Worm (Caenorhabditis elegans) whole organism, L4 larva: Measurements from ENCODE around the gene spsb-2.

ENCODE experiments used
- D1046.2 ChIP-seq: fragments of 200-800 bp; sonication (Bioruptor generic); IDR thresholded peaks from 2 replicates; pipeline ENCODE4 v1.3.6; 2022; ENCODE audit warnings: missing genetic modification characterization, missing compliant biosample characterization
- F26F4.8 ChIP-seq: fragments of 200-800 bp; sonication (Bioruptor generic); conservative IDR thresholded peaks from 2 replicates; pipeline ENCODE4 v1.3.6; 2022; ENCODE audit warnings: missing genetic modification characterization, missing compliant biosample characterization
- T26A8.4 ChIP-seq: fragments of 200-800 bp; sonication (Bioruptor generic); IDR thresholded peaks from 2 replicates; pipeline ENCODE4 v1.3.6; 2022; ENCODE audit warnings: missing genetic modification characterization, missing compliant biosample characterization
- Y48G9A.11 ChIP-seq: fragments of 200-800 bp; sonication (Bioruptor generic); IDR thresholded peaks from 2 replicates; pipeline ENCODE4 v1.3.6; 2022; ENCODE audit warnings: missing genetic modification reagents, missing genetic modification characterization, missing compliant biosample characterization
- ZK337.2 ChIP-seq: fragments of 200-800 bp; sonication (Bioruptor generic); IDR thresholded peaks from 2 replicates; pipeline ENCODE4 v1.3.6; 2022; ENCODE audit warnings: missing genetic modification reagents, missing genetic modification characterization, missing compliant biosample characterization
- aha-1 ChIP-seq: fragments of 150-350 bp; peaks from one replicate; lab custom pipeline; 2014; ENCODE audit warnings: missing biosample characterization, missing genetic modification characterization
- ama-1 ChIP-seq: fragments of 150-350 bp; optimal IDR thresholded peaks from 2 replicates; lab custom pipeline; 2014; ENCODE audit warnings: inconsistent platforms, mixed read lengths
- ceh-32 ChIP-seq: sonication (generic microtip); optimal IDR thresholded peaks from 2 replicates; lab custom pipeline; 2016; ENCODE audit warnings: mild to moderate bottlenecking, missing genetic modification characterization, missing compliant biosample characterization; ENCODE audit not compliant: poor library complexity
- ceh-44 ChIP-seq: fragments of 200-800 bp; sonication (Bioruptor generic); IDR thresholded peaks from 2 replicates; pipeline ENCODE4 v1.3.6; 2022; ENCODE audit warnings: missing genetic modification reagents, missing genetic modification characterization, missing compliant biosample characterization
- ces-1 ChIP-seq: fragments of 150-350 bp; sonication (generic microtip); optimal IDR thresholded peaks from 4 replicates; lab custom pipeline; 2014; ENCODE audit warnings: missing biosample characterization, missing genetic modification reagents, missing genetic modification characterization
- daf-19 ChIP-seq: fragments of 200-800 bp; sonication (Bioruptor generic); conservative IDR thresholded peaks from 2 replicates; pipeline ENCODE4 v1.3.6; 2022; ENCODE audit warnings: missing genetic modification characterization, missing compliant biosample characterization
- dmd-6 ChIP-seq: fragments of 200-800 bp; sonication (Bioruptor generic); IDR thresholded peaks from 2 replicates; pipeline ENCODE4 v1.3.6; 2022; ENCODE audit warnings: missing genetic modification reagents, missing genetic modification characterization, missing compliant biosample characterization
- dve-1 ChIP-seq: sonication (generic microtip); optimal IDR thresholded peaks from 2 replicates; lab custom pipeline; 2017; ENCODE audit warnings: antibody characterized with exemption, mild to moderate bottlenecking, missing genetic modification characterization, missing compliant biosample characterization; ENCODE audit not compliant: insufficient read depth
- egl-27 ChIP-seq: sonication (generic microtip); optimal IDR thresholded peaks from 3 replicates; lab custom pipeline; 2017; ENCODE audit warnings: missing biosample characterization, missing genetic modification reagents, missing genetic modification characterization
- fkh-10 ChIP-seq: fragments of 150-350 bp; optimal IDR thresholded peaks from 2 replicates; lab custom pipeline; 2014; ENCODE audit warnings: missing biosample characterization, missing genetic modification reagents, missing genetic modification characterization
- gei-8 ChIP-seq: fragments of 200-800 bp; sonication (Bioruptor generic); optimal IDR thresholded peaks from 2 replicates; lab custom pipeline; 2018; ENCODE audit warnings: mild to moderate bottlenecking, missing genetic modification characterization, missing compliant biosample characterization
- hif-1 ChIP-seq, 2 experiments: sonication (generic microtip); optimal IDR thresholded peaks; 2 replicates each; lab custom pipeline; 2016 to 2017; ENCODE audit warnings: missing compliant biosample characterization in 2 of 2, missing genetic modification characterization in 2 of 2, missing genetic modification reagents in 2 of 2, missing genotype in 2 of 2, mild to moderate bottlenecking in 1 of 2
- hlh-30 ChIP-seq: sonication (generic microtip); optimal IDR thresholded peaks from 2 replicates; lab custom pipeline; 2017; ENCODE audit warnings: antibody characterized with exemption, mild to moderate bottlenecking, missing genetic modification characterization, missing compliant biosample characterization; ENCODE audit not compliant: insufficient read depth
- hmg-1.1 ChIP-seq: fragments of 200-800 bp; sonication (Bioruptor generic); IDR thresholded peaks from 2 replicates; pipeline ENCODE4 v1.3.6; 2022; ENCODE audit warnings: missing genetic modification reagents, missing genetic modification characterization, missing compliant biosample characterization
- lin-1 ChIP-seq: fragments of 200-800 bp; sonication (Bioruptor generic); IDR thresholded peaks from 2 replicates; pipeline ENCODE4 v1.3.6; 2022; ENCODE audit warnings: missing genetic modification reagents, missing genetic modification characterization, missing compliant biosample characterization
- lin-38 ChIP-seq: fragments of 200-800 bp; sonication (Bioruptor generic); IDR thresholded peaks from 2 replicates; pipeline ENCODE4 v1.3.6; 2022; ENCODE audit warnings: missing genetic modification reagents, missing genetic modification characterization, missing compliant biosample characterization
- lsy-2 ChIP-seq, 2 experiments: fragments of 150-350 bp in 1 of 2; sonication (generic microtip) in 1 of 2; optimal IDR thresholded peaks; 2 replicates each; lab custom pipeline; 2014 to 2017; ENCODE audit warnings: missing biosample characterization in 2 of 2, missing genetic modification characterization in 2 of 2
- mep-1 ChIP-seq: fragments of 150-350 bp; sonication (generic microtip); optimal IDR thresholded peaks from 3 replicates; lab custom pipeline; 2014; ENCODE audit warnings: missing biosample characterization, missing genetic modification characterization
- mes-2 ChIP-seq: sonication (generic microtip); optimal IDR thresholded peaks from 2 replicates; lab custom pipeline; 2016; ENCODE audit warnings: missing genotype, mild to moderate bottlenecking, missing genetic modification characterization, missing compliant biosample characterization; ENCODE audit not compliant: poor library complexity, severe bottlenecking
- nhr-42 ChIP-seq: fragments of 200-800 bp; sonication (Bioruptor generic); IDR thresholded peaks from 2 replicates; pipeline ENCODE4 v1.3.6; 2022; ENCODE audit warnings: missing genetic modification characterization, missing compliant biosample characterization
- pha-4 ChIP-seq, 2 experiments: fragments of 150-350 bp in 1 of 2; fragments of 200-800 bp in 1 of 2; sonication (Bioruptor generic) in 1 of 2; IDR thresholded peaks in 1 of 2; optimal IDR thresholded peaks in 1 of 2; 2 replicates each; pipeline versions ENCODE4 v1.3.6 to Lab custom; 2014 to 2022; ENCODE audit warnings: missing genetic modification characterization in 2 of 2, missing genetic modification reagents in 2 of 2, missing biosample characterization in 1 of 2, missing compliant biosample characterization in 1 of 2
- php-3 ChIP-seq: fragments of 200-800 bp; sonication (Bioruptor generic); IDR thresholded peaks from 2 replicates; pipeline ENCODE4 v1.3.6; 2022; ENCODE audit warnings: missing genetic modification reagents, missing genetic modification characterization, missing compliant biosample characterization
- pqm-1 ChIP-seq: sonication (generic microtip); optimal IDR thresholded peaks from 2 replicates; lab custom pipeline; 2017; ENCODE audit warnings: missing biosample characterization, missing genetic modification characterization
- rbr-2 ChIP-seq: sonication (generic microtip); optimal IDR thresholded peaks from 2 replicates; lab custom pipeline; 2016; ENCODE audit warnings: missing genotype, missing genetic modification characterization, missing compliant biosample characterization
- skn-1 ChIP-seq: fragments of 150-350 bp; optimal IDR thresholded peaks from 2 replicates; lab custom pipeline; 2014; ENCODE audit warnings: missing biosample characterization, missing genetic modification characterization
- spr-1 ChIP-seq: sonication (generic microtip); optimal IDR thresholded peaks from 2 replicates; lab custom pipeline; 2016; ENCODE audit warnings: mild to moderate bottlenecking, missing genetic modification characterization, missing compliant biosample characterization
- spr-3 ChIP-seq: fragments of 200-800 bp; sonication (Bioruptor generic); optimal IDR thresholded peaks from 2 replicates; lab custom pipeline; 2018; ENCODE audit warnings: mild to moderate bottlenecking, missing genetic modification characterization, missing compliant biosample characterization
- unc-62 ChIP-seq, 3 experiments: fragments of 150-350 bp in 1 of 3; sonication (generic microtip); optimal IDR thresholded peaks in 2 of 3; peaks in 1 of 3; 1 replicate in 1 of 3; 2 replicates in 2 of 3; lab custom pipeline; 2014 to 2017; ENCODE audit warnings: missing biosample characterization in 3 of 3, missing genetic modification characterization in 3 of 3, missing genetic modification reagents in 3 of 3, missing genotype in 1 of 3
- zag-1 ChIP-seq: fragments of 150-350 bp; optimal IDR thresholded peaks from 2 replicates; lab custom pipeline; 2014; ENCODE audit warnings: missing biosample characterization, missing genetic modification characterization
- ztf-7 ChIP-seq: fragments of 150-350 bp; optimal IDR thresholded peaks from 2 replicates; lab custom pipeline; 2014; ENCODE audit warnings: missing biosample characterization, missing genetic modification characterization

The spsb-2 gene

ce11 chrII:15229785-15230393 is at the start of gene spsb-2:
TSS of gene spsb-2 (plus strand) at chrII:15230343.
- TF ChIP-seq T26A8.4 (GFP tag; lab: Robert Waterston, UW): 0 out of 2 replicates have a peak, but pooled peaks have one; percentile 33
- no peak for TF ChIP-seq pqm-1
- peak; percentile 47 for TF ChIP-seq ama-1 (lab: Kevin White, UChicago)

ce11 chrII:15183139-15183538 is 47.0 kb upstream of the spsb-2 start, which contains the start of gene gst-34:
TSS of gene gst-34 (minus strand) at chrII:15183239.
- TF ChIP-seq spr-1 (tag; lab: Kevin White, UChicago) (no peak), F26F4.8 (GFP tag; lab: Robert Waterston, UW) (no peak), daf-19 (GFP tag; lab: Robert Waterston, UW) (no peak), lin-38 (GFP tag; lab: Robert Waterston, UW) (no peak), egl-27 (tag; lab: Kevin White, UChicago) (no peak), ceh-32 (tag; lab: Kevin White, UChicago) (no peak), gei-8 (GFP tag; lab: Kevin White, UChicago) (no peak), ces-1 (no peak), pha-4 (GFP tag; IDR thresholded peaks at IDR 0.05; lab: Robert Waterston, UW) (no peak), pha-4 (tag; optimal IDR thresholded peaks at IDR 0.05; lab: Kevin White, UChicago) (no peak), zag-1 (no peak), aha-1 (no peak), pqm-1 (no peak), ZK337.2 (GFP tag; lab: Robert Waterston, UW) (no peak), lin-1 (GFP tag; lab: Robert Waterston, UW) (no peak), skn-1 (tag; lab: Kevin White, UChicago) (no peak)

DNA sequence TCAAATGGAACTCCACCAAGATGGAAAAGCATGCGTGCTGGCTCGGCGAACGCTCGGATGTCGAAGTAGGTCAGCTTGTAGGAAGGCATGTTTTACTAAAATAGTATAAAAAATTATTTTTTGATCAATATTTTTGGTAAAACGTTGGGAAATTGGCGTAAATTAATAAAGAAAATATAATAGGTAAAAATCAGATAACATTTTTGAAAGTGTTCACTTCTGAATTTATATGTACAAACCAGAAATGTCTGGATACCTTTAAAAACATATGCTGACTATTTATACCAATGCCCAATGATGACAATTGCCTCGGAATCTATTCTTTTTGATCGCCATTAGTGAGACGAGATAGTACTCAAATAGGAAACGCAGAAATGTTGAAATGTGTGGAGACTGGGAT is 44.9 kb upstream of the spsb-2 start, which contains the start of gene gst-35:
gst-35 (minus strand) TSS at position 101 of the 400 bp plus-strand sequence.
- TF ChIP-seq hlh-30 (tag; lab: Kevin White, UChicago): no peak
- TF ChIP-seq spr-1 (tag; lab: Kevin White, UChicago): no peak
- no peak for TF ChIP-seq spr-3 (GFP tag; lab: Kevin White, UChicago)
- TF ChIP-seq pqm-1: no peak
- no peak for TF ChIP-seq ztf-7
- no peak for TF ChIP-seq pha-4 (GFP tag; IDR thresholded peaks at IDR 0.05; lab: Robert Waterston, UW)
- TF ChIP-seq pha-4 (tag; optimal IDR thresholded peaks at IDR 0.05; lab: Kevin White, UChicago): no peak
- no peak for TF ChIP-seq ces-1
- no peak for TF ChIP-seq hif-1 (tag; optimal IDR thresholded peaks at IDR 0.05; lab: Kevin White, UChicago)
- TF ChIP-seq ceh-44 (GFP tag; lab: Robert Waterston, UW): no peak
- no peak for TF ChIP-seq lin-38 (GFP tag; lab: Robert Waterston, UW)
- TF ChIP-seq nhr-42: no peak
- TF ChIP-seq ZK337.2 (GFP tag; lab: Robert Waterston, UW): no peak
- no peak for TF ChIP-seq dmd-6 (GFP tag; lab: Robert Waterston, UW)
- no peak for TF ChIP-seq Y48G9A.11 (GFP tag; lab: Robert Waterston, UW)
- no peak for TF ChIP-seq aha-1

- 0 out of 2 replicates have a peak, but pooled peaks have one; percentile 22 for TF ChIP-seq nhr-42
- TF ChIP-seq fkh-10: peak; percentile 36
- TF ChIP-seq unc-62 (GFP tag; optimal IDR thresholded peaks at IDR 0.05 in 1 of 2; lab: Kevin White, UChicago): peak in 1 of 2 experiments; percentile 8
- TF ChIP-seq unc-62 (tag; optimal IDR thresholded peaks at IDR 0.05; lab: Kevin White, UChicago): no peak
- TF ChIP-seq hmg-1.1 (GFP tag; lab: Robert Waterston, UW): peak; percentile 54
- TF ChIP-seq dve-1 (tag; lab: Kevin White, UChicago): peak; percentile 36
- TF ChIP-seq php-3 (GFP tag; lab: Robert Waterston, UW): no peak
- TF ChIP-seq lsy-2 (tag; optimal IDR thresholded peaks at IDR 0.05; lab: Kevin White, UChicago): peak in 1 of 2 experiments; percentile 5
- no peak for TF ChIP-seq D1046.2 (GFP tag; lab: Robert Waterston, UW)
- TF ChIP-seq mes-2 (tag; lab: Kevin White, UChicago): peak; percentile 33
- TF ChIP-seq rbr-2: peak; percentile 51
- no peak for TF ChIP-seq ceh-44 (GFP tag; lab: Robert Waterston, UW)
- TF ChIP-seq aha-1: peak; percentile 35
- TF ChIP-seq mep-1 (tag; lab: Kevin White, UChicago): peak; percentile 27
- TF ChIP-seq gei-8 (GFP tag; lab: Kevin White, UChicago): no peak
- TF ChIP-seq hlh-30 (tag; lab: Kevin White, UChicago): peak; percentile 46
These were observed 40.2 kb upstream of the spsb-2 start for ce11 chrII:15189956-15190355.
